Worm (Caenorhabditis elegans): Measurements from ENCODE around the gene tpp-2.
A peak's percentile ranks its signal among the peaks of the same experiment; 100 is the strongest.

Gene tpp-2

DNA sequence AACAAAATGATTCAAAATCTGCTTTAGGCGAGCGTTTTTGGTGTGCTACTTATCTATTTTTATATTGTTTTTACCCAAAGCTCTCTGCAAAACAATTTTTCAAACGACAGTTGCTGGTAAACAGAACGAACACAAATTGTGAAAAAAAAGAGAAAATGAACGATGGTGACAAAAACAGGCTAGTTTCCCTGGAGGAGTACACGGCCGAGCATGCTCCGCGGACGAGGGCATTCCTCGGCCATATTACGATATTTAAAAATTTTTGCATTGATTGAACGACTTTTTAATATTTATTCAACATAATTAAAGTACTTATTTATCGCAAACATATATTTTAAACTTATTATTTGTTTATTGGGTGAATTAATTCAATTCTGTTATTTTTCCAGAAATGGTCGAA is at the start of gene tpp-2, which contains the start of gene rbbp-5:
tpp-2 (minus strand) TSS at position 157 of the 400 bp plus-strand sequence.
rbbp-5 (plus strand) TSS at position 390 of the 400 bp plus-strand sequence.
- TF ChIP-seq F23B12.7 (tag; optimal IDR thresholded peaks at IDR 0.05; ENCODE audit: insufficient read depth) (peak; percentile 81), attf-3 (GFP tag; conservative IDR thresholded peaks at IDR 0.05) (peak; percentile 65), ceh-100 (GFP tag; IDR thresholded peaks at IDR 0.05) (0 out of 2 replicates have a peak, but pooled peaks have one; percentile 24), D2030.7 (GFP tag; IDR thresholded peaks at IDR 0.05) (peak; percentile 32; the same call in 1 of the 2 replicates), him-1 (tag; optimal IDR thresholded peaks at IDR 0.05) (peak; percentile 27), F37B4.10 (GFP tag; IDR thresholded peaks at IDR 0.05) (no peak), lin-54 (GFP tag; optimal IDR thresholded peaks at IDR 0.05) (no peak), ekl-4 (GFP tag; IDR thresholded peaks at IDR 0.05) (no peak), attf-5 (GFP tag; optimal IDR thresholded peaks at IDR 0.05) (peak; percentile 38), aptf-2 (GFP tag; conservative IDR thresholded peaks at IDR 0.05) (peak; percentile 55; the same call in 1 of the 2 replicates), madf-8 (GFP tag; conservative IDR thresholded peaks at IDR 0.05) (peak; percentile 48), madf-6 (GFP tag; IDR thresholded peaks at IDR 0.05) (peak; percentile 43; the same call in 1 of the 2 replicates), ztf-25 (GFP tag; IDR thresholded peaks at IDR 0.05) (0 out of 2 replicates have a peak, but pooled peaks have one; percentile 31), gei-17 (GFP tag; optimal IDR thresholded peaks at IDR 0.05) (no peak), ztf-18 (tag; optimal IDR thresholded peaks at IDR 0.05) (peak; percentile 44), ZK185.1 (tag; optimal IDR thresholded peaks at IDR 0.05; ENCODE audit: poor library complexity, severe bottlenecking) (peak; percentile 81), rec-8 (tag; optimal IDR thresholded peaks at IDR 0.05) (peak in 1 of 2 experiments; percentile 29), Y67H2A.10 (GFP tag; conservative IDR thresholded peaks at IDR 0.05) (0 out of 2 replicates have a peak, but pooled peaks have one; percentile 39), lin-40 (tag; optimal IDR thresholded peaks at IDR 0.05) (no peak), dox-1 (GFP tag; IDR thresholded peaks at IDR 0.05) (peak; percentile 70; the same call in 1 of the 2 replicates), snpc-3.4 (tag; optimal IDR thresholded peaks at IDR 0.05) (peak; percentile 18), ccch-3 (GFP tag; optimal IDR thresholded peaks at IDR 0.05) (peak; percentile 4), ceh-27 (GFP tag; optimal IDR thresholded peaks at IDR 0.05) (peak; percentile 72), bed-2 (GFP tag; IDR thresholded peaks at IDR 0.05) (0 out of 2 replicates have a peak, but pooled peaks have one; percentile 15), snpc-1.3 (tag; optimal IDR thresholded peaks at IDR 0.05; ENCODE audit: insufficient read depth) (peak; percentile 27), unc-130 (GFP tag; optimal IDR thresholded peaks at IDR 0.05) (peak; percentile 55), hmg-1.2 (GFP tag; IDR thresholded peaks at IDR 0.05) (peak; percentile 25; the same call in 1 of the 2 replicates), Y56A3A.18 (GFP tag; IDR thresholded peaks at IDR 0.05) (no peak), snpc-4 (GFP tag; optimal IDR thresholded peaks at IDR 0.05) (no peak), snpc-4 (tag; optimal IDR thresholded peaks at IDR 0.05) (peak in 1 of 4 experiments; percentile 49), lsl-1 (GFP tag; optimal IDR thresholded peaks at IDR 0.05) (peak; percentile 49)

ce11 chrII:6147131-6147530 is 49.7 kb upstream of the tpp-2 start:
- TF ChIP-seq ceh-100 (GFP tag; IDR thresholded peaks at IDR 0.05) (no peak), attf-5 (GFP tag; optimal IDR thresholded peaks at IDR 0.05) (no peak), ztf-3 (GFP tag; optimal IDR thresholded peaks at IDR 0.05) (no peak), lin-26 (GFP tag; IDR thresholded peaks at IDR 0.05) (no peak), chd-7 (tag; optimal IDR thresholded peaks at IDR 0.05) (no peak), hlh-26 (GFP tag; conservative IDR thresholded peaks at IDR 0.05) (no peak), egrh-3 (GFP tag; IDR thresholded peaks at IDR 0.05) (no peak), K12H6.12 (tag; optimal IDR thresholded peaks at IDR 0.05) (no peak)
